Worm (Caenorhabditis elegans) whole organism, mixed stage, embryonic: ENCODE data around the gene Y45F3A.5.

Experiments used
- M03D4.4 ChIP-seq: sonication (generic microtip); optimal IDR thresholded peaks from 2 replicates; lab custom pipeline; 2017; ENCODE audit warnings: mild to moderate bottlenecking, missing genetic modification characterization, missing compliant biosample characterization
- bed-3 ChIP-seq: fragments of 200-800 bp; sonication (Bioruptor generic); optimal IDR thresholded peaks from 3 replicates; lab custom pipeline; 2018; ENCODE audit warnings: mild to moderate bottlenecking, missing genetic modification characterization, moderate library complexity, missing compliant biosample characterization
- blmp-1 ChIP-seq: fragments of 150-350 bp; optimal IDR thresholded peaks from 2 replicates; lab custom pipeline; 2014; ENCODE audit warnings: missing biosample characterization, missing genetic modification characterization
- ceh-43 ChIP-seq: fragments of 200-800 bp; sonication (Bioruptor generic); optimal IDR thresholded peaks from 2 replicates; lab custom pipeline; 2018; ENCODE audit warnings: mild to moderate bottlenecking, missing genetic modification characterization, moderate library complexity, missing compliant biosample characterization
- drap-1 ChIP-seq: fragments of 200-800 bp; sonication (Bioruptor generic); optimal IDR thresholded peaks from 3 replicates; lab custom pipeline; 2018; ENCODE audit warnings: mild to moderate bottlenecking, missing genetic modification characterization, missing compliant biosample characterization
- elt-1 ChIP-seq: sonication (generic microtip); optimal IDR thresholded peaks from 2 replicates; lab custom pipeline; 2017; ENCODE audit warnings: missing genetic modification characterization, mild to moderate bottlenecking, missing compliant biosample characterization, antibody characterized with exemption, moderate library complexity, borderline replicate concordance; ENCODE audit not compliant: insufficient read depth
- ham-2 ChIP-seq: fragments of 200-800 bp; sonication (Bioruptor generic); optimal IDR thresholded peaks from 2 replicates; lab custom pipeline; 2018; ENCODE audit warnings: mild to moderate bottlenecking, missing genetic modification characterization, missing compliant biosample characterization
- mab-5 ChIP-seq: fragments of 150-350 bp; optimal IDR thresholded peaks from 2 replicates; lab custom pipeline; 2014; ENCODE audit warnings: missing biosample characterization, missing genetic modification characterization
- pha-4 ChIP-seq: fragments of 150-350 bp; optimal IDR thresholded peaks from 2 replicates; lab custom pipeline; 2018; ENCODE audit warnings: missing biosample characterization, missing genetic modification reagents, missing genetic modification characterization
- snpc-4 ChIP-seq: fragments of 150-350 bp; optimal IDR thresholded peaks from 2 replicates; lab custom pipeline; 2014; ENCODE audit warnings: missing biosample characterization, missing genetic modification characterization
- tbx-8 ChIP-seq: fragments of 200-800 bp; sonication (Bioruptor generic); optimal IDR thresholded peaks from 2 replicates; lab custom pipeline; 2018; ENCODE audit warnings: mild to moderate bottlenecking, missing genetic modification characterization, moderate library complexity, missing compliant biosample characterization
- unc-39 ChIP-seq: fragments of 150-350 bp; optimal IDR thresholded peaks from 2 replicates; lab custom pipeline; 2014; ENCODE audit warnings: missing biosample characterization, missing genetic modification characterization
- unc-62 ChIP-seq: fragments of 150-350 bp; optimal IDR thresholded peaks from 2 replicates; lab custom pipeline; 2014; ENCODE audit warnings: missing biosample characterization, missing genetic modification reagents, missing genetic modification characterization
- ztf-11 ChIP-seq: fragments of 150-350 bp; optimal IDR thresholded peaks from 2 replicates; lab custom pipeline; 2014; ENCODE audit warnings: missing biosample characterization, missing genetic modification characterization

DNA sequence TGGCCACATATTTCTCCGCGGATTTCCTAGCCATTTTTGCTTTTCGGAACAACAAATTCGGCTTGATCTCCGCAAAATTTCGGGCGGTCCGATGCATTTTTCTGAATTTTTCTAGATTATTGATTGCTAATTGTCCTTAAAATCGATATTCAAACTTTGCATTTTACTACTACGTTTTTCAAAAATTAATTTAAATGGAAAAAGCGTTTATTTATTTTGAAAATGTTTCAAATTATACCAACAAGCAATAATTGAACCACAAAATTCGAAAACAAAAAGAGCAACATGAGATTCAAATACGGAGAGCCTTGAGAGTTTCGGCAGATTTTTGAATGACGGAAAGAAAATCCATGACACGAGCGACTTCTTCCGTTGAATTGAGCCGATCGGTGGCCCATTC is 8.9 kb upstream of the Y45F3A.5 start, which contains the start of gene Y45F3A.9:
- TF ChIP-seq blmp-1 (tag; lab: Kevin White, UChicago) (no peak), snpc-4 (tag; lab: Kevin White, UChicago) (no peak), ztf-11 (tag; lab: Kevin White, UChicago) (no peak), mab-5 (tag; lab: Kevin White, UChicago) (no peak), ceh-43 (GFP tag; lab: Kevin White, UChicago) (no peak), elt-1 (tag; lab: Kevin White, UChicago) (no peak), unc-39 (tag; lab: Kevin White, UChicago) (no peak), M03D4.4 (tag; lab: Kevin White, UChicago) (no peak), bed-3 (GFP tag; lab: Kevin White, UChicago) (no peak), pha-4 (no peak), unc-62 (GFP tag; lab: Kevin White, UChicago) (no peak), ham-2 (GFP tag; lab: Kevin White, UChicago) (no peak), drap-1 (no peak), tbx-8 (GFP tag; lab: Kevin White, UChicago) (no peak)
